Fruit fly (Drosophila melanogaster) whole organism: ENCODE data around the gene PolE1.

ENCODE experiments used
- CG8478 ChIP-seq: fragments of >200 bp; optimal IDR thresholded peaks from 2 replicates; lab custom pipeline; 2018; ENCODE audit warnings: inconsistent platforms
- Dll ChIP-seq: fragments of >200 bp; optimal IDR thresholded peaks from 2 replicates; lab custom pipeline; 2017
- EcR ChIP-seq, 2 experiments: fragments of >200 bp; optimal IDR thresholded peaks; 2 replicates each; lab custom pipeline; 2017; ENCODE audit warnings: missing biosample characterization in 2 of 2, missing genetic modification characterization in 2 of 2, missing genetic modification reagents in 2 of 2
- pan ChIP-seq: fragments of >200 bp; optimal IDR thresholded peaks from 2 replicates; lab custom pipeline; 2017
- psq ChIP-seq: fragments of >200 bp; optimal IDR thresholded peaks from 2 replicates; lab custom pipeline; 2017
- usp ChIP-seq: fragments of >200 bp; optimal IDR thresholded peaks from 2 replicates; lab custom pipeline; 2017; ENCODE audit warnings: missing biosample characterization, missing genetic modification characterization, mixed read lengths

DNA sequence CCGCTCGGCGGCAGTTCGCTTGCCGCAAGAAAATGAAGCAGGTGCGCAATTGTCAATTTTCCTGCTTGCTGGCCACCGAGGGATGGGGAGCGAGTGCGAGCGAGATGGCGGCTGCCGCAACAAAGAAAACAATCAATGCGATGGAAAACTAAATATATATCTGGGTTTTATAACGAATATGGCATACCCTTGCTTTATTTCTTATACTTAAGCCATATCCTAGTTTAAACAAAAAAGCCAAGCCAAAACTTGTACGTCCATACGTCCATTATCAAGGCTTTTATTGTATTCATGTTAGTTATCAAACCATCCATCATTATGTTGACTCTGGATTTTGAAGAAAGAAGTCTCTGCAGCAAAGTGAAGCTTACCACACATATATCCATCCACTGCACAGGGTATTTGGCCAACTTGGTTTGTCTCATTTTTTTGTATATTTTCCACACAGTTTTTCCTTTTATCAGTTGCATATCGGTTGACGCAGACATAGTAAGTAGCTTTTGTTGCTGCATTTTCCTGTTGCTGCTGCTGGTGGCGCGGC is 42.9 kb downstream of the PolE1 start:
- TF ChIP-seq Dll: no peak
- TF ChIP-seq usp (GFP tag; lab: Kevin White, UChicago): no peak
- TF ChIP-seq CG8478 (lab: Kevin White, UChicago): no peak
- TF ChIP-seq EcR (GFP tag; optimal IDR thresholded peaks at IDR 0.05; lab: Kevin White, UChicago): no peak
- TF ChIP-seq psq (lab: Kevin White, UChicago): no peak
- no peak for TF ChIP-seq pan
